Worm (Caenorhabditis elegans) whole organism, late embryonic: ENCODE measurements around the gene T19C3.2.

Experiments used
- C38D4.7 ChIP-seq: fragments of 200-800 bp; sonication (Bioruptor generic); optimal IDR thresholded peaks from 2 replicates; lab custom pipeline; 2018; ENCODE audit warnings: mild to moderate bottlenecking, missing genetic modification characterization, moderate library complexity, missing compliant biosample characterization
- F13H6.1 ChIP-seq: sonication (generic microtip); optimal IDR thresholded peaks from 2 replicates; lab custom pipeline; 2016; ENCODE audit warnings: missing genetic modification characterization, missing compliant biosample characterization
- Y22D7AL.16 ChIP-seq: sonication (generic microtip); optimal IDR thresholded peaks from 2 replicates; lab custom pipeline; 2016; ENCODE audit warnings: missing genetic modification characterization, missing compliant biosample characterization
- ahr-1 ChIP-seq: sonication (generic microtip); optimal IDR thresholded peaks from 2 replicates; lab custom pipeline; 2016; ENCODE audit warnings: missing genetic modification characterization, missing compliant biosample characterization
- ceh-14 ChIP-seq: sonication (generic microtip); optimal IDR thresholded peaks from 2 replicates; lab custom pipeline; 2016; ENCODE audit warnings: missing genotype, missing genetic modification characterization, missing compliant biosample characterization
- ceh-18 ChIP-seq: sonication (generic microtip); optimal IDR thresholded peaks from 2 replicates; lab custom pipeline; 2016; ENCODE audit warnings: missing genetic modification characterization, missing compliant biosample characterization
- ceh-22 ChIP-seq: sonication (generic microtip); optimal IDR thresholded peaks from 2 replicates; lab custom pipeline; 2017; ENCODE audit warnings: missing biosample characterization, missing genetic modification characterization
- ceh-48 ChIP-seq: sonication (generic microtip); optimal IDR thresholded peaks from 2 replicates; lab custom pipeline; 2016; ENCODE audit warnings: missing genetic modification characterization, inconsistent platforms, missing compliant biosample characterization
- che-1 ChIP-seq: sonication (generic microtip); optimal IDR thresholded peaks from 2 replicates; lab custom pipeline; 2016; ENCODE audit warnings: mild to moderate bottlenecking, missing genetic modification characterization, missing compliant biosample characterization
- dmd-4 ChIP-seq: sonication (generic microtip); optimal IDR thresholded peaks from 2 replicates; lab custom pipeline; 2016; ENCODE audit warnings: borderline replicate concordance, missing genetic modification characterization, missing compliant biosample characterization
- elt-2 ChIP-seq: sonication (generic microtip); optimal IDR thresholded peaks from 2 replicates; lab custom pipeline; 2016; ENCODE audit warnings: missing genetic modification reagents, missing genetic modification characterization, missing compliant biosample characterization
- hlh-13 ChIP-seq: fragments of 200-800 bp; sonication (Bioruptor generic); optimal IDR thresholded peaks from 2 replicates; lab custom pipeline; 2018; ENCODE audit warnings: mild to moderate bottlenecking, missing genetic modification characterization, missing compliant biosample characterization
- hlh-15 ChIP-seq: sonication (generic microtip); optimal IDR thresholded peaks from 2 replicates; lab custom pipeline; 2016; ENCODE audit warnings: missing genetic modification characterization, missing compliant biosample characterization
- hlh-30 ChIP-seq: sonication (generic microtip); optimal IDR thresholded peaks from 2 replicates; lab custom pipeline; 2017; ENCODE audit warnings: antibody characterized with exemption, missing genetic modification characterization, missing compliant biosample characterization; ENCODE audit not compliant: insufficient read depth
- hlh-6 ChIP-seq: sonication (generic microtip); optimal IDR thresholded peaks from 2 replicates; lab custom pipeline; 2016; ENCODE audit warnings: missing genotype, missing genetic modification characterization, missing compliant biosample characterization
- hlh-8 ChIP-seq: sonication (generic microtip); optimal IDR thresholded peaks from 2 replicates; lab custom pipeline; 2016; ENCODE audit warnings: missing genotype, missing genetic modification characterization, missing compliant biosample characterization
- lin-11 ChIP-seq: fragments of 200-800 bp; sonication (Bioruptor generic); optimal IDR thresholded peaks from 2 replicates; lab custom pipeline; 2018; ENCODE audit warnings: mild to moderate bottlenecking, missing genetic modification characterization, missing compliant biosample characterization
- madf-2 ChIP-seq: sonication (generic microtip); optimal IDR thresholded peaks from 2 replicates; lab custom pipeline; 2017; ENCODE audit warnings: missing genetic modification characterization, missing compliant biosample characterization
- nfya-1 ChIP-seq: sonication (generic microtip); optimal IDR thresholded peaks from 2 replicates; lab custom pipeline; 2017; ENCODE audit warnings: missing genetic modification characterization, mild to moderate bottlenecking, missing compliant biosample characterization, antibody characterized with exemption, moderate library complexity
- nhr-11 ChIP-seq: fragments of 150-350 bp; optimal IDR thresholded peaks from 2 replicates; lab custom pipeline; 2014; ENCODE audit warnings: missing biosample characterization, missing genetic modification characterization
- pax-1 ChIP-seq: fragments of 150-350 bp; optimal IDR thresholded peaks from 2 replicates; lab custom pipeline; 2014; ENCODE audit warnings: missing biosample characterization, missing genetic modification characterization
- pqm-1 ChIP-seq: sonication (generic microtip); optimal IDR thresholded peaks from 2 replicates; lab custom pipeline; 2016; ENCODE audit warnings: missing genetic modification characterization, missing compliant biosample characterization
- ref-2 ChIP-seq: sonication (generic microtip); optimal IDR thresholded peaks from 2 replicates; lab custom pipeline; 2016; ENCODE audit warnings: missing genetic modification characterization, missing compliant biosample characterization
- sdc-2 ChIP-seq: sonication (generic microtip); optimal IDR thresholded peaks from 2 replicates; lab custom pipeline; 2016; ENCODE audit warnings: missing genotype, missing genetic modification characterization, missing compliant biosample characterization
- syd-9 ChIP-seq: sonication (generic microtip); optimal IDR thresholded peaks from 2 replicates; lab custom pipeline; 2016; ENCODE audit warnings: mild to moderate bottlenecking, missing genetic modification characterization, moderate library complexity, missing compliant biosample characterization
- tbx-7 ChIP-seq: sonication (generic microtip); optimal IDR thresholded peaks from 2 replicates; lab custom pipeline; 2016; ENCODE audit warnings: missing genotype, missing genetic modification characterization, missing compliant biosample characterization
- ttx-3 ChIP-seq: sonication (generic microtip); optimal IDR thresholded peaks from 2 replicates; lab custom pipeline; 2016; ENCODE audit warnings: missing genetic modification reagents, missing genetic modification characterization, missing compliant biosample characterization
- unc-3 ChIP-seq, 2 experiments: fragments of 200-800 bp in 1 of 2; sonication (Bioruptor generic) in 1 of 2; sonication (generic microtip) in 1 of 2; conservative IDR thresholded peaks in 1 of 2; optimal IDR thresholded peaks in 1 of 2; 2 replicates each; pipeline versions ENCODE4 v1.3.6 to Lab custom; 2016 to 2022; ENCODE audit warnings: missing compliant biosample characterization in 2 of 2, missing genetic modification characterization in 2 of 2, missing genetic modification reagents in 1 of 2
- unc-42 ChIP-seq: sonication (generic microtip); optimal IDR thresholded peaks from 2 replicates; lab custom pipeline; 2016; ENCODE audit warnings: missing genotype, missing genetic modification characterization, missing compliant biosample characterization

T19C3.2 gene

DNA sequence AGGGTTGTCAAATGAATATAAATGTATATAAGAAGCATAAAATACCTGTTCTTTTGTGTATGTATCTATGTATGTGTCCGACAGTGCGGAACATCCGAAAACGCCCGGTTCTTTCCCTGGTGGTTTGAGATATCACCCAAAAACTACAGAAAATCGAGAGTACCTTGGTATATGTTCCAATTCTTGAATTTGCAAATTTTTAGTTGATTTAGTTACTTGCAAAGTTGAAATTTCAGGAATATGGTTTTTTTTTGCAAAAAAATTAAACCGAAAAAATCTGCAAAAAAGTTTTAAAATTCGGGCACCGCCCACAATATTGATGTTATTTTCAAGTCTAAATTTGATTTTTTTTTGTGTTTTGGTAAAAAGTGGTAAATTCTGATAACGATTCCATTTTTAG lies at the start of gene T19C3.2:
TSS of gene T19C3.2 (minus strand) at position 101 of the 400 bp plus-strand sequence.
- TF ChIP-seq unc-3 (GFP tag; conservative IDR thresholded peaks at IDR 0.05; lab: Robert Waterston, UW) (no peak), unc-3 (tag; optimal IDR thresholded peaks at IDR 0.05; lab: Kevin White, UChicago) (no peak), ref-2 (no peak), F13H6.1 (tag; lab: Kevin White, UChicago) (no peak), ceh-14 (no peak), ahr-1 (tag; lab: Kevin White, UChicago) (no peak), madf-2 (tag; lab: Kevin White, UChicago) (no peak), Y22D7AL.16 (no peak)

DNA sequence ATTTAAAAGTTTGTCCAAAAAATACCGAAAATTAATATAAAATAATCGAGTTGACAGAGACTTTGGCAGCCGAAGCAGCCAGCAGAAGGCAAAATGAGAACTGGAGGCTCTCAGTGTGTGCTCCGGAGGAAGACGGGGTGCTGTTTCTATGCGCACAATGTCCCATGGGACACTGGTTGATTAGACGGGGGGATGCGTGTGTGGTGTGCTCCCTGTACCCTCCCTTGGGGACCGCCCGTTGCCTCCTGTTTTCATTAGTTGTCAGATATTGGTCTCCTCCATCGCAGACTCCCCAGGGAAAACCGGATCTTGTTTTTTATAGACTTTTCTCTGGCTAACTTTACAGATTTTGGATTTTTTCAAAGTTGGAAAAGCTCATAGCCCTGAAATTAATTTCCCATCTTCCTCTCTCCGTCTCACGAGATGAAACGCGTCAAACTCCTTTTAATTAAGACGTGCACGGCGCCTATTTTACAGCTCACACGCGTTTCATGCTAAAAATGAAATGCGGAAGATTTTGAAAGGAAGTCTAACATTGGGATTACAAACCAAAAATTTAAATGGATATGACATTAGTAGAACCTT lies 47.9 kb upstream of the T19C3.2 start, which contains the start of gene C09F5.3:
TSS of gene C09F5.3 (minus strand) at position 94 of the 585 bp plus-strand sequence.
- TF ChIP-seq ceh-48 (tag; lab: Kevin White, UChicago) (no peak), ahr-1 (tag; lab: Kevin White, UChicago) (no peak), elt-2 (tag; lab: Kevin White, UChicago) (no peak), ceh-22 (tag; lab: Kevin White, UChicago) (no peak), ceh-14 (peak; percentile 9), unc-3 (GFP tag; conservative IDR thresholded peaks at IDR 0.05; lab: Robert Waterston, UW) (peak; percentile 92), unc-3 (tag; optimal IDR thresholded peaks at IDR 0.05; lab: Kevin White, UChicago) (peak; percentile 98), unc-42 (peak; percentile 8)

DNA sequence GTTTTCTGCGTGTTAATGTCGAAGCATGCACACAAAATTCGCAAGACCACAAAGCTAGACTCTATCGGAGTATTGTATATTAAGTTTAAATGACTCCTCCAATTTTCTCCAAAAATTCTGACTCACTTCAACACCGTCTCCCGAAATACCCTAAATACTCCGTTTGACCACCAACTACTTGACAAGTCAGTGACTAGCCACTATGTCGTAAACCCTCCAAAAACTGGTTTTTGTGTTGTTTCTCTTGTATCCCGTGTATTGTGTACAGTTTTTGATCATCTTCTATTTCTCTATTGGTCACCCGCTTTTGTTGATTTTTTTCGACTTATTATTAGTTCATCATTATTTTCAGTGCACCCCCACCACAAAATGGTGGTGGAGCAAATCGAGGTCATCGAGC lies 41.0 kb upstream of the T19C3.2 start, which contains the start of gene C09F5.1:
TSS of gene C09F5.1 (plus strand) at position 353 of the 400 bp plus-strand sequence.
- TF ChIP-seq F13H6.1 (tag; lab: Kevin White, UChicago) = no peak
- no peak for TF ChIP-seq pqm-1 (tag; lab: Kevin White, UChicago)
- no peak for TF ChIP-seq syd-9 (tag; lab: Kevin White, UChicago)
- no peak for TF ChIP-seq hlh-13 (GFP tag; lab: Kevin White, UChicago)
- peak; percentile 6 for TF ChIP-seq nfya-1

DNA sequence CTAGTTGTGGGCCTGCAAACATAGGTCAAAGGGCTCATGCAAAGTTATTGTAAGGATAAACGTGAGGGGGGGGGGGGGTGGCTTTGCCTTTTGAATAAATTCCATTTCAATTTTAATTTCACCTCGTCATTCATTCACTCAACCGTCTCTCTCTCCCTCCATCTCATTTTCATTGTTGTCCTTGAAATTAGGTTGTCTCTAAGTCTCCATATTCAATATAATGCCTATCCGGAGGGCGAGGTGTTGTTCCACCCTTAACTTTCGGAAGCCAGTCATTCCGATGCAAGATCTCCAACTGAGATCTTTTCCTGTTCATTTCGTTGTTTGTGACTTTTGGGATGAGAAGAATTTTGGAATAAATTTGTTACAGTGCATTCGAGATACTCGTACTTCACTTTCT lies 39.9 kb upstream of the T19C3.2 start:
- TF ChIP-seq dmd-4 (tag; lab: Kevin White, UChicago) = no peak
- peak; percentile 6 for TF ChIP-seq unc-42

DNA sequence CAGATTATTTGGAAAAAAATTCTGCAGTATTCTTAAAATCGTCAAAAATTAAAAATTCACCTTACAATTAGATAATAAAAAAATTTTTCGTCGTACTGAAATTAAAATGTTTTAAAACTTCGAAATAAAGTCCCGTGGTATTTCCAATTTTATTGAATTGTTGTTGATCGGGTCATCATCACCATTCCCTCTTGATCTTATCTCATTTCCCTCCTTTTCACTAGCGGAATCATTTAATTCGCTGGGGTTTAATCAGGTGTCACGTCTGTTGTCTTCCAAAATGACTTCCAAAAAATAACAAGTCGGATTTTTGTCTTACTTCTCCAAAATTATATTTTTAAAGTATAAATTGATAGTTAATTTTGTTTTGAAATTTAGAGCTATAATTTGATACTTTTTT lies 39.3 kb upstream of the T19C3.2 start:
- TF ChIP-seq unc-3 (GFP tag; conservative IDR thresholded peaks at IDR 0.05; lab: Robert Waterston, UW) (no peak), unc-3 (tag; optimal IDR thresholded peaks at IDR 0.05; lab: Kevin White, UChicago) (no peak), pax-1 (tag; lab: Kevin White, UChicago) (no peak), hlh-6 (tag; lab: Kevin White, UChicago) (no peak), ttx-3 (tag; lab: Kevin White, UChicago) (no peak), ceh-18 (tag; lab: Kevin White, UChicago) (no peak), hlh-13 (GFP tag; lab: Kevin White, UChicago) (no peak), elt-2 (tag; lab: Kevin White, UChicago) (no peak), C38D4.7 (GFP tag; lab: Kevin White, UChicago) (no peak)

DNA sequence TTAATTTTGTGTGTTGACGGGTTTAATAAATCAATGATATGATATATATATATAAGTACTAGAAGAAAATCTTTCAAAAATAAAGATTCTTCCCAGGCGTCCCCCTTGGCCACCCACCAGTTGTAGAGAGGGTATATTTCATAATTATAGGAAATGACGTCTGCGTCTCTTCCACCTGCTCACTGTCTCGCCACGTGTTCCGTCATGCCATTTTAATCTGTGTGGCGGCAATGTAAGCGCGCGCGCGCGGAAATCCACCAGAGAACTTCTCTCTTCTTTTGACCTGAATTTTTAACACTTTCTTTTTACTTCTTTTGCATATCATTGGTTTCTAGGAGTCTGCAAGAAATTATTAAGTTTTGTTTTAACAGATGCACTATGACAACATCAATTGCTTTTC lies 37.0 kb upstream of the T19C3.2 start:
- TF ChIP-seq tbx-7 = no peak
- TF ChIP-seq F13H6.1 (tag; lab: Kevin White, UChicago) = no peak
- no peak for TF ChIP-seq nhr-11 (tag; lab: Kevin White, UChicago)
- no peak for TF ChIP-seq ceh-18 (tag; lab: Kevin White, UChicago)
- no peak for TF ChIP-seq che-1 (tag; lab: Kevin White, UChicago)
- no peak for TF ChIP-seq hlh-15
- no peak for TF ChIP-seq hlh-8 (tag; lab: Kevin White, UChicago)
- TF ChIP-seq hlh-30 (tag; lab: Kevin White, UChicago) = peak; percentile 4
- no peak for TF ChIP-seq lin-11
- no peak for TF ChIP-seq nfya-1
- TF ChIP-seq ref-2 = peak; percentile 22
- TF ChIP-seq sdc-2 = no peak
- TF ChIP-seq, all 69 proteins: peak for 2
